Fruit fly (Drosophila melanogaster) whole organism, wandering third instar larva: ENCODE measurements around the gene AnxB9.

Experiments
- Abd-B ChIP-seq: fragments of >200 bp; optimal IDR thresholded peaks from 2 replicates; lab custom pipeline; 2017; ENCODE audit warnings: missing biosample characterization, missing genetic modification characterization
- CG32264 ChIP-seq: fragments of 200-800 bp; sonication (Bioruptor generic); optimal IDR thresholded peaks from 2 replicates; lab custom pipeline; 2016; ENCODE audit warnings: missing biosample characterization, missing genetic modification characterization
- CG9705 ChIP-seq: fragments of 200-800 bp; sonication (Bioruptor generic); optimal IDR thresholded peaks from 2 replicates; lab custom pipeline; 2018; ENCODE audit warnings: missing biosample characterization, mild to moderate bottlenecking, missing genetic modification characterization
- CrebA ChIP-seq: fragments of 200-800 bp; sonication (Bioruptor generic); optimal IDR thresholded peaks from 2 replicates; lab custom pipeline; 2016; ENCODE audit warnings: missing biosample characterization, mild to moderate bottlenecking, missing genetic modification characterization, borderline replicate concordance
- Dfd ChIP-seq: fragments of >200 bp; optimal IDR thresholded peaks from 2 replicates; lab custom pipeline; 2017; ENCODE audit warnings: missing biosample characterization, missing genetic modification characterization
- Dif ChIP-seq: fragments of 200-275, 200-300 bp; sonication (Bioruptor generic); optimal IDR thresholded peaks from 2 replicates; lab custom pipeline; 2018; ENCODE audit warnings: missing biosample characterization, missing genetic modification characterization; ENCODE audit not compliant: partially characterized antibody
- GATAd ChIP-seq: sonication (Bioruptor generic); optimal IDR thresholded peaks from 2 replicates; lab custom pipeline; 2016; ENCODE audit warnings: missing biosample characterization, missing genetic modification characterization
- Hnf4 ChIP-seq: fragments of 200-800 bp; sonication (Bioruptor generic); optimal IDR thresholded peaks from 2 replicates; lab custom pipeline; 2016; ENCODE audit warnings: missing biosample characterization, mild to moderate bottlenecking, missing genetic modification characterization
- Hr78 ChIP-seq: fragments of >200 bp; optimal IDR thresholded peaks from 2 replicates; lab custom pipeline; 2017; ENCODE audit warnings: missing biosample characterization, missing genetic modification characterization
- Hr83 ChIP-seq: fragments of 200-300 bp; sonication (Bioruptor generic); optimal IDR thresholded peaks from 2 replicates; lab custom pipeline; 2016; ENCODE audit warnings: missing biosample characterization, mild to moderate bottlenecking, missing genetic modification characterization, moderate library complexity; ENCODE audit not compliant: poor library complexity, severe bottlenecking
- Jra ChIP-seq: sonication (Bioruptor generic); optimal IDR thresholded peaks from 2 replicates; lab custom pipeline; 2016; ENCODE audit warnings: missing biosample characterization, missing genetic modification characterization
- Mio ChIP-seq: sonication (Bioruptor generic); optimal IDR thresholded peaks from 2 replicates; lab custom pipeline; 2016; ENCODE audit warnings: missing biosample characterization, missing genetic modification characterization
- Myc ChIP-seq: fragments of >200 bp; optimal IDR thresholded peaks from 2 replicates; lab custom pipeline; 2017
- OdsH ChIP-seq: fragments of 200-800 bp; sonication (Bioruptor generic); optimal IDR thresholded peaks from 2 replicates; lab custom pipeline; 2016; ENCODE audit warnings: missing biosample characterization, mild to moderate bottlenecking, missing genetic modification characterization
- Rel ChIP-seq, 2 experiments: fragments of 200-800 bp; sonication (Bioruptor generic) in 1 of 2; optimal IDR thresholded peaks; 2 replicates in 1 of 2; 3 replicates in 1 of 2; lab custom pipeline; 2016 to 2019; ENCODE audit warnings: mild to moderate bottlenecking in 2 of 2, missing biosample characterization in 2 of 2, missing genetic modification characterization in 2 of 2, moderate library complexity in 1 of 2
- Sp1 ChIP-seq: fragments of 200-800 bp; sonication (Bioruptor generic); optimal IDR thresholded peaks from 3 replicates; lab custom pipeline; 2019; ENCODE audit warnings: missing biosample characterization, mild to moderate bottlenecking, missing genetic modification characterization, moderate library complexity
- Vsx2 ChIP-seq: fragments of 200-300, 225-300 bp; sonication (Bioruptor generic); optimal IDR thresholded peaks from 2 replicates; lab custom pipeline; 2018; ENCODE audit warnings: missing biosample characterization, missing genetic modification characterization; ENCODE audit not compliant: partially characterized antibody
- br ChIP-seq: fragments of 200-800 bp; sonication (Bioruptor generic); optimal IDR thresholded peaks from 2 replicates; lab custom pipeline; 2016; ENCODE audit warnings: missing biosample characterization, missing genetic modification characterization
- brk ChIP-seq: fragments of 200-800 bp; sonication (Bioruptor generic); optimal IDR thresholded peaks from 2 replicates; lab custom pipeline; 2016; ENCODE audit warnings: missing biosample characterization, mild to moderate bottlenecking, missing genetic modification characterization
- dl ChIP-seq, 2 experiments: fragments of 175-275, 200-275 bp in 1 of 2; fragments of 200-275 bp in 1 of 2; sonication (Bioruptor generic); optimal IDR thresholded peaks; lab custom pipeline; 2018; ENCODE audit warnings: mild to moderate bottlenecking in 2 of 2, missing biosample characterization in 2 of 2, missing genetic modification characterization in 2 of 2, moderate library complexity in 2 of 2; ENCODE audit not compliant: partially characterized antibody in 2 of 2, insufficient read depth in 1 of 2
- dmrt93B ChIP-seq: fragments of 200-800 bp; sonication (Bioruptor generic); optimal IDR thresholded peaks from 2 replicates; lab custom pipeline; 2018; ENCODE audit warnings: missing biosample characterization, mild to moderate bottlenecking, missing genetic modification characterization
- dsf ChIP-seq: sonication (Bioruptor generic); optimal IDR thresholded peaks from 2 replicates; lab custom pipeline; 2016; ENCODE audit warnings: missing biosample characterization, missing genetic modification characterization, borderline replicate concordance
- ey ChIP-seq: fragments of 200-800 bp; sonication (Bioruptor generic); optimal IDR thresholded peaks from 2 replicates; lab custom pipeline; 2016; ENCODE audit warnings: missing biosample characterization, missing genetic modification characterization
- foxo ChIP-seq, 2 experiments: fragments of 200-800 bp; sonication (Bioruptor generic); optimal IDR thresholded peaks; 2 replicates in 1 of 2; 3 replicates in 1 of 2; lab custom pipeline; 2016 to 2017; ENCODE audit warnings: missing biosample characterization in 2 of 2, missing genetic modification characterization in 2 of 2
- fru ChIP-seq: fragments of 200-800 bp; sonication (Bioruptor generic); optimal IDR thresholded peaks from 3 replicates; lab custom pipeline; 2016; ENCODE audit warnings: missing biosample characterization, mild to moderate bottlenecking, missing genetic modification characterization
- h ChIP-seq: fragments of 200-800 bp; sonication (Bioruptor generic); optimal IDR thresholded peaks from 3 replicates; lab custom pipeline; 2016; ENCODE audit warnings: missing biosample characterization, mild to moderate bottlenecking, missing genetic modification characterization
- jim ChIP-seq: fragments of 175-275, 200-325 bp; sonication (Bioruptor generic); optimal IDR thresholded peaks from 2 replicates; lab custom pipeline; 2016; ENCODE audit warnings: missing biosample characterization, mild to moderate bottlenecking, missing genetic modification characterization
- pan ChIP-seq: fragments of >200 bp; optimal IDR thresholded peaks from 2 replicates; lab custom pipeline; 2017
- psq ChIP-seq: fragments of 200-800 bp; sonication (Bioruptor generic); optimal IDR thresholded peaks from 3 replicates; lab custom pipeline; 2017; ENCODE audit warnings: missing biosample characterization, mild to moderate bottlenecking, missing genetic modification characterization, moderate library complexity
- rgr ChIP-seq: fragments of 200-800 bp; sonication (Bioruptor generic); optimal IDR thresholded peaks from 3 replicates; lab custom pipeline; 2016; ENCODE audit warnings: missing biosample characterization, mild to moderate bottlenecking, missing genetic modification characterization
- sage ChIP-seq: fragments of 200-800 bp; sonication (Bioruptor generic); optimal IDR thresholded peaks from 2 replicates; lab custom pipeline; 2016; ENCODE audit warnings: missing biosample characterization, mild to moderate bottlenecking, missing genetic modification characterization

Gene AnxB9

DNA sequence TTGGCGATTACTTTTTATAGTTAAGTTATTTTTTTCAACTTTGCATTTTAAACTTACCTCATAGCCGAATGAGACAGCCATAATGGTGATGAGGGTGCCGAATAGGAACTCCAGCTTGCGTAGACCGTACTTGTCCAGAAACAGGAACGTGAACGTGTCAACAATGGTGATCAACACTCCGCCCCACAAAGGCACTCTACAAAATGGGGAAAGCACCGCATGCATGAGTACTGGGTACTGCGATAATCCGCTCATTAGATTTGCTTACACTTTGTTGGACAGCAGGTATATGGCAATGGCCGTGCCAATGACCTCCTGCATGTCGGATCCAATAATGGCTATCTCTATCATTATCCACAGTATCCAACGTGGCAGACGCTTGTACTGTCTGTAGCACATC, 7.5 kb upstream of the AnxB9 start:
- no peak for TF ChIP-seq CG9705 (GFP tag; lab: Kevin White, UChicago)
- no peak for TF ChIP-seq Rel (GFP tag; optimal IDR thresholded peaks at IDR 0.05; lab: Kevin White, UChicago)
- TF ChIP-seq Rel (tag; optimal IDR thresholded peaks at IDR 0.05; lab: Kevin White, UChicago), result peak; percentile 94

dm6 chr3R:21059486-21060356, 5.3 kb upstream of the AnxB9 start:
- TF ChIP-seq h (GFP tag; lab: Kevin White, UChicago) (no peak), sage (GFP tag; lab: Kevin White, UChicago) (no peak), Hnf4 (peak; percentile 2), OdsH (GFP tag; lab: Kevin White, UChicago) (no peak), brk (GFP tag; lab: Kevin White, UChicago) (peak; percentile 51), CrebA (GFP tag; lab: Kevin White, UChicago) (peak; percentile 11)
- TF ChIP-seq, all 38 proteins: peak for 3

dm6 chr3R:21060430-21061245, 4.4 kb upstream of the AnxB9 start, which contains the start of gene Mvl:
TSS of gene Mvl (minus strand) at chr3R:21060800.
- no peak for TF ChIP-seq CrebA (GFP tag; lab: Kevin White, UChicago)
- no peak for TF ChIP-seq Dfd (GFP tag; lab: Kevin White, UChicago)
- TF ChIP-seq foxo (GFP tag; optimal IDR thresholded peaks at IDR 0.05; lab: Kevin White, UChicago), result peak in 1 of 2 experiments; percentile 3
- TF ChIP-seq ey (GFP tag; lab: Kevin White, UChicago), result no peak
- no peak for TF ChIP-seq Hr78 (GFP tag; lab: Kevin White, UChicago)
- TF ChIP-seq Abd-B (GFP tag; lab: Kevin White, UChicago), result no peak
- TF ChIP-seq br (GFP tag; lab: Kevin White, UChicago), result peak; percentile 36
- TF ChIP-seq Hr83, result peak; percentile 56
- TF ChIP-seq h (GFP tag; lab: Kevin White, UChicago), result peak; percentile 72
- no peak for TF ChIP-seq GATAd (GFP tag; lab: Kevin White, UChicago)
- TF ChIP-seq rgr, result peak; percentile 38
- TF ChIP-seq psq, result peak; percentile 7
- no peak for TF ChIP-seq pan
- no peak for TF ChIP-seq Rel (GFP tag; optimal IDR thresholded peaks at IDR 0.05; lab: Kevin White, UChicago)
- TF ChIP-seq Rel (tag; optimal IDR thresholded peaks at IDR 0.05; lab: Kevin White, UChicago), result peak; percentile 72
- TF ChIP-seq dl (GFP tag; optimal IDR thresholded peaks at IDR 0.05; lab: Kevin White, UChicago; ENCODE audit: insufficient read depth in 1 of 2, partially characterized antibody in 2 of 2), result peak in 1 of 2 experiments; percentile 32
- no peak for TF ChIP-seq jim (GFP tag; lab: Kevin White, UChicago)
- peak; percentile 69 for TF ChIP-seq Dif
- TF ChIP-seq fru, result peak; percentile 55
- no peak for TF ChIP-seq dsf (GFP tag; lab: Kevin White, UChicago)
- peak; percentile 4 for TF ChIP-seq Sp1
- peak; percentile 48 for TF ChIP-seq Hnf4

DNA sequence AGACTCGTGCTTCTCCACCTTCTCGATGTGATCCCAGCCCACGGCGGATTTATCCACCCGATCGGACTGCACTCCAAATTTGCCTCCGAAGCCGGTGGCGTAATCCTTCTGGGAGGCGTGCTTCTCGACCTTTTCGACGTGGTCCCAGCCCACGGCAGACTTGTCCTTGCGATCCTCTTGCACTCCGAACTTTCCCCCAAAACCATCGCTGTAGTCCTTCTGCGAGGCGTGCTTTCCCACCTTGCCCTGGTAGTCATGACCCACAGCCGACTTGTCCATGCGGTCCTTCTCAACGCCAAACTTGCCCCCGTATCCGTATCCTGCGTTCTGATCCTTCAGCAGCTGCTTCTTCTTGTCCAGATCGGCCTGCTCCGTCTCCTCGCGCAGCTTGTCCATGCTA, 1.6 kb upstream of the AnxB9 start:
- TF ChIP-seq Mio (GFP tag; lab: Kevin White, UChicago), result no peak
- TF ChIP-seq OdsH (GFP tag; lab: Kevin White, UChicago), result no peak
- no peak for TF ChIP-seq Jra (GFP tag; lab: Kevin White, UChicago)
- TF ChIP-seq Myc (lab: Kevin White, UChicago), result no peak
- TF ChIP-seq Vsx2 (GFP tag; lab: Kevin White, UChicago), result no peak
- TF ChIP-seq br (GFP tag; lab: Kevin White, UChicago), result no peak
- TF ChIP-seq CrebA (GFP tag; lab: Kevin White, UChicago), result no peak
- TF ChIP-seq Dif, result no peak
- TF ChIP-seq dsf (GFP tag; lab: Kevin White, UChicago), result no peak
- no peak for TF ChIP-seq h (GFP tag; lab: Kevin White, UChicago)
- TF ChIP-seq CG32264 (GFP tag; lab: Kevin White, UChicago), result no peak
- TF ChIP-seq ey (GFP tag; lab: Kevin White, UChicago), result no peak
- TF ChIP-seq Hr83, result no peak
- TF ChIP-seq dmrt93B (GFP tag; lab: Kevin White, UChicago), result no peak
- TF ChIP-seq, all 38 proteins: peak for 0
